Worm (Caenorhabditis elegans) whole organism, late embryonic: ENCODE data around the gene lig-1.

Source experiments
- K02D7.2 ChIP-seq: sonication (generic microtip); optimal IDR thresholded peaks from 2 replicates; lab custom pipeline; 2017; ENCODE audit warnings: mild to moderate bottlenecking, missing genetic modification characterization, missing compliant biosample characterization
- pag-3 ChIP-seq: sonication (generic microtip); optimal IDR thresholded peaks from 2 replicates; lab custom pipeline; 2016; ENCODE audit warnings: missing compliant biosample characterization, missing genetic modification characterization, borderline replicate concordance
- pqm-1 ChIP-seq: sonication (generic microtip); optimal IDR thresholded peaks from 2 replicates; lab custom pipeline; 2016; ENCODE audit warnings: missing genetic modification characterization, missing compliant biosample characterization
- unc-3 ChIP-seq, 2 experiments: fragments of 200-800 bp in 1 of 2; sonication (Bioruptor generic) in 1 of 2; sonication (generic microtip) in 1 of 2; conservative IDR thresholded peaks in 1 of 2; optimal IDR thresholded peaks in 1 of 2; 2 replicates each; pipeline versions ENCODE4 v1.3.6 to Lab custom; 2016 to 2022; ENCODE audit warnings: missing compliant biosample characterization in 2 of 2, missing genetic modification characterization in 2 of 2, missing genetic modification reagents in 1 of 2

DNA sequence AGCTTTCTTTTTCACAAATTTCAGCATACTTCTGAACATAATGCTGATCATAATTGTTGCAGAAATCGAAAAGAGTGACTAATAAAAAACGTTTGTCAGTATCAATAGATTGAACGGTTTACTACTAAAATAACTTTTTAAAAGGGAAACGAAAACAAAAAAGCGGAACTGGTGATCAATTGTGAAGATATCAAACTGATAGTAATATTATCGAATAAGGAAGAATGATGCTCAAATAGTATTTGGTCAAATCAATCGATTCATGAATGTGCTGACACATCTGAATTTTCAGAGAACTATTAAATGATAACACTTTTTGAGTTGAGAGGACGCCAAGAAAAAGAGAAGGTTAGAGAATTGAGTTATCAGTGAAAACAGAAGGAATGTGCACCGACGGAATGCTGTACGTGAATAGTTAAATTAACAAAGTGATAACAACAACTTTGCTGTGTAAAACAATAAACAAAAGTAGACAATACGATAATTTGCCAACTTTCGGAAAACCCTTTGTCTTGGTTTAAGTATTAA is 37.3 kb upstream of the lig-1 start, which contains the start of gene D1054.5:
- TF ChIP-seq unc-3 (GFP tag; conservative IDR thresholded peaks at IDR 0.05; lab: Robert Waterston, UW) (no peak), unc-3 (tag; optimal IDR thresholded peaks at IDR 0.05; lab: Kevin White, UChicago) (no peak), K02D7.2 (tag; lab: Kevin White, UChicago) (no peak), pqm-1 (tag; lab: Kevin White, UChicago) (no peak), pag-3 (tag; lab: Kevin White, UChicago) (no peak)
